Worm (Caenorhabditis elegans) whole organism, L3 larva: Measurements from ENCODE around the gene gasr-8.

Experiments
- ceh-9 ChIP-seq: sonication (generic microtip); optimal IDR thresholded peaks from 2 replicates; lab custom pipeline; 2018; ENCODE audit warnings: missing biosample characterization, missing genetic modification characterization
- nhr-12 ChIP-seq: fragments of 150-350 bp; optimal IDR thresholded peaks from 2 replicates; lab custom pipeline; 2014; ENCODE audit warnings: missing biosample characterization, missing genetic modification characterization
- snpc-4 ChIP-seq: fragments of 150-350 bp; optimal IDR thresholded peaks from 2 replicates; lab custom pipeline; 2014; ENCODE audit warnings: missing biosample characterization, missing genetic modification characterization

ce11 chrV:14649929-14650328 is 39.0 kb upstream of the gasr-8 start:
- TF ChIP-seq snpc-4 (tag; lab: Kevin White, UChicago) (no peak), nhr-12 (no peak), ceh-9 (no peak)
